Worm (Caenorhabditis elegans) whole organism, early embryonic: Measurements from ENCODE around the gene msp-77.

Experiments used
- ama-1 ChIP-seq: fragments of 150-350 bp; optimal IDR thresholded peaks from 2 replicates; lab custom pipeline; 2014
- ceh-13 ChIP-seq: fragments of 200-800 bp; sonication (Bioruptor generic); optimal IDR thresholded peaks from 2 replicates; lab custom pipeline; 2018; ENCODE audit warnings: mild to moderate bottlenecking, missing genetic modification characterization, missing compliant biosample characterization
- hnd-1 ChIP-seq: sonication (generic microtip); optimal IDR thresholded peaks from 2 replicates; lab custom pipeline; 2016; ENCODE audit warnings: missing genetic modification characterization, missing compliant biosample characterization

ce11 chrIV:9848075-9848474 lies 46.4 kb upstream of the msp-77 start, which contains the start of gene K07F5.7:
- TF ChIP-seq ama-1 (lab: Kevin White, UChicago): no peak
- no peak for TF ChIP-seq hnd-1 (tag; lab: Kevin White, UChicago)
- TF ChIP-seq ceh-13 (GFP tag; lab: Kevin White, UChicago): no peak
